Worm (Caenorhabditis elegans) whole organism, L4/young adult: Measurements from ENCODE around the gene F57B1.5.

Experiments used
- W03F9.2 ChIP-seq: fragments of 150-350 bp; optimal IDR thresholded peaks from 2 replicates; lab custom pipeline; 2014; ENCODE audit warnings: missing biosample characterization, missing genetic modification characterization
- dao-5 ChIP-seq: sonication (generic microtip); optimal IDR thresholded peaks from 2 replicates; lab custom pipeline; 2016; ENCODE audit warnings: missing genotype, missing genetic modification characterization, moderate library complexity, missing compliant biosample characterization
- him-1 ChIP-seq: sonication (generic microtip); optimal IDR thresholded peaks from 2 replicates; lab custom pipeline; 2016; ENCODE audit warnings: missing genotype, missing genetic modification reagents, missing genetic modification characterization, missing compliant biosample characterization

ce11 chrV:13202127-13202610, 5.4 kb upstream of the F57B1.5 start, which contains the start of the genes col-159 and col-160:
- no peak for TF ChIP-seq him-1 (tag; lab: Kevin White, UChicago)
- no peak for TF ChIP-seq W03F9.2
- TF ChIP-seq dao-5 (tag; lab: Kevin White, UChicago): no peak
